Worm (Caenorhabditis elegans) whole organism, late embryonic: Measurements from ENCODE around the gene T02C1.2.

Experiments used
- ceh-14 ChIP-seq: sonication (generic microtip); optimal IDR thresholded peaks from 2 replicates; lab custom pipeline; 2016; ENCODE audit warnings: missing genotype, missing genetic modification characterization, missing compliant biosample characterization
- madf-2 ChIP-seq: sonication (generic microtip); optimal IDR thresholded peaks from 2 replicates; lab custom pipeline; 2017; ENCODE audit warnings: missing genetic modification characterization, missing compliant biosample characterization

- TF ChIP-seq madf-2 (tag; lab: Kevin White, UChicago) (no peak), ceh-14 (tag; lab: Kevin White, UChicago) (no peak)
These were observed 48.9 kb upstream of the T02C1.2 start for ce11 chrIII:9201977-9202376.
